Fruit fly (Drosophila melanogaster) whole organism, larva: ENCODE results near the gene Rfx.
"Not testable (repeated sequence)": the region's sequence is repeated elsewhere in the genome, so short reads cannot be mapped to it uniquely, and the experiment has no call there.

ENCODE experiments used
- noc ChIP-seq: fragments of 200-800 bp; sonication (Bioruptor generic); optimal IDR thresholded peaks from 3 replicates; lab custom pipeline; 2019; ENCODE audit warnings: missing biosample characterization, mild to moderate bottlenecking, missing genetic modification characterization, moderate library complexity

Rfx gene

DNA sequence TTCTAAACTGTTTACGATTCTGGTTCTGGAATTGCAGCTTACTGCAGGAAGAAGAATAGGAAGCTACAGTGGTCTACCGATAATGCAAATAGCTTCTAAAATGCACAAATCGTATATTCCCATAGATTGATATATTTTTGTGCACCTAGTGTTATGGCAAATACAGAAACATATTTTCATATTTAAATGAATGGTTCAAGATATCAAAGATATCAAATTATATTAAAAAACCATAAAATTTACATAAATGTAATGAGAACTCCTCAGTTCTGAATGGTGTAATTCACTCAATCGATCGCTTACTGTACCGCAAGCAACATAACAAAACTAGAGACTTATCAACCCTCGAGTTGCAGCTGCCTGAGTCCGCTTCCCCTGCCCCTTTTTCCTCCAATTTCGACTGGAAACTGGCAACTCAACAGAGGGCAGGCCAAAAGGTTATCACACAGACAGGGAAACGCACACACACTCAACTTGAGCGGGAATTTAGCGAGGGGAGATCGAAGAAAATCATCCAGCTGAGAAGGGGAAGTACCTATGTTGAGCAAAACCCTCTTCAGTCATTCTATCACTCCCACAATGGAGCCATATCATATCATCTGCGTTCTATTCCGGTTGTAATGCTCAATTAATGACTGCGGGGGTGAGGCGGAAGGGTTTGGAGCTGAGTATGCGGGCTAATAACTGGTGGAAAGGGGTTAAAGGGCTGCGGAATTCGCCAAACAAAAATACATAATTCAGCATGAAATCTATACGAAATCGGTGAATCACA is 23.8 kb downstream of the Rfx start:
- TF ChIP-seq noc, result no peak

DNA sequence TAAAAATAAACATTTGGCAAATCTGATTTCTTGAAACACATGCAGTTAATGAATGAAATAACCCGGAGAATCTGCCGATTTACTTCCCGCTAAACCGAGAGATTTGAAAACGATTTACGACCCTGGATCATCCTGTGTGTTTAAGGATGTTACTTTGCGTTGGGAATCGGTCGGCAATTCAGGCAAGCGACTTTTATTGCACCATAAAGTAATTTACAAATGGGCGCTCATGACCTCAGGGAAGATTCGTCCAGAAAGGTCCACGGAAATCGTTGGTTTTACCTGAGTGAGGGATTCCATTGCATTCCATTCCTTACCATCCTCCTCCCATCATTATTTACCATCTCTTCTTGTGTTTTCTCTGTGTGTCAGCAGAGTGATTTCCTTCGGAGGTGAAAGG is 25.0 kb downstream of the Rfx start:
- no peak for TF ChIP-seq noc

DNA sequence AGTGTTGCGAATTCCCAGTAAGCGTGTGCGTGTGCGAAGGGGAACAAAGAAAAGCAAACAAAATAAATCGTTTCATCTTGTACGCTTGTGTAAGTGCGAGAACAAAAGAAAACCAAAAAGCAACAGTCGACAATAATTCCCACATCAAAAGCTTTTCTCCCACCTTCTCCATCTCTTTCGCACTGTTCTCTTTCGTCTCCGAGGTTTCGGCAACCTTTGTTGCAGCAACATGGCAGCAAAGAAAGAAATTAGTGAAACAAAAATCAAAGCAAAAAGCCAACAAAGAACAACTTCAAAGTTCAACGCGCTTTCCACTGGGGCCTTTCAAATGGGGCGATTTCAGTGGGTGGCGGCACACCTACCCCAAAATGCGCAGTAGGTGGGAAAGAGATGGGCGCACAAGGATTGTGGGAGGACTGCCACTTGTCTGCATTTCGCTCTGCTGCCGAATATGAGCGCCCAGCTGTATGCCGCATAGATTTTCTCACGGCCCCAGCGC is 25.9 kb downstream of the Rfx start:
- no peak for TF ChIP-seq noc

DNA sequence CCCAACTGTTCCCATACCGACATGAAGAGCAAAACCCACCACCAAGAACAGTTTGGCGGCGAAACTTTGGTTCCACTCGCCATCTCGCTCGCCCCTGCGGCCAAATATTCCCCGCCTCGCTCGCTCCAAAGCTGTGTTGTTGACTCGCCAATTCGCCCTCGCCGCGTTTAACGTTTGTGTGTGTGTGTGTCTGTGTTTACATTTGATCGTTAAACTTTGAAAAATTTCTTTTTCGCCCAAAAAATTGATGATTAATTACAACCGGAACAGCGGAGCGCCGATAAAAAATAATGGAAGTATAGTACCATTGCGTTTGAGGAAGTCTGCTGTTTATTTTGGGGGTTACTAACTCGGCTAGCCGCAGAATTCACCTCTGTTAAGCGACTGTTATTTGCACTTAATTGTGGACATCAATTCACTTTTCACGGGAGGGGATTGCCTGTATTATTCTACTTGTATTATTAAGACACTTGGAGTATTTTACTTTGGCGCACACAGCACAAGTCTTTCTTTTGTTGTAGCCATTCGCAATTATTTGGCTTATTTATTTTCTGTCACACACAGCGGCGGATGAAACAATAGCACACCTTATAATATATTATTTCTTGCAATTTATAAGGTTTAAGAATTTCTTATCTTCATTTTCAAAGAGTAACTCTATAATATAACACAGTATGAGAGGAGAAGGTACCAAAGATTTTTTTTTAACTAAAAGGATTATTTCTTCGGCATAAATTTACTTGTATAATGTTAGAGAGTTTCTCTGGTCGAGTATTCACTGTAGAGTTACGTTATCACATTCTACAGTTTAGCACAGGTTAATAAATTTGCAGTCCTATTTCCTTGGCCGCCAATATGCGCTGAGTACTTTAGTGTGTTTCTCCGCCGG is 26.9 kb downstream of the Rfx start:
- TF ChIP-seq noc, result peak; percentile 84

DNA sequence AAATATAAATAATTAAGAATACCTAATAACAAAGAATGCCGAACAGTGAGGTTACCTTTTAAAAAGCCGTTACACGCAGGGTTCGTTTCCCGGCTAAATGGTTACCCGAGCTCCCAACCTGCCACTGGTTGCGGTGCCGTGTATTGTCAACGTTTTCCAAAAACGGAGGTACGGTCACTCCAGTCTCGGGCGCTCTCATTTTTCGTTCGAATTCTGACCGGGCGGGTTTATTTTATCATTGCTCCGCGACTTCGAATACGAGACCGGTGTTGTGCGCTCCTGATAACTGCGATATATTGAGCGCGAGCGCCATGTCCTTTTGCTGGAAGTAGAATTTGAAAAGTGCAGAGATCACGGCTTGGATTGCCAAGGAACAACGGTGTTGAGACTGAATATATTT is 27.9 kb downstream of the Rfx start, which contains the start of gene jumu:
Gene jumu (plus strand): TSS at position 196 of the 400 bp plus-strand sequence.
- no peak for TF ChIP-seq noc

DNA sequence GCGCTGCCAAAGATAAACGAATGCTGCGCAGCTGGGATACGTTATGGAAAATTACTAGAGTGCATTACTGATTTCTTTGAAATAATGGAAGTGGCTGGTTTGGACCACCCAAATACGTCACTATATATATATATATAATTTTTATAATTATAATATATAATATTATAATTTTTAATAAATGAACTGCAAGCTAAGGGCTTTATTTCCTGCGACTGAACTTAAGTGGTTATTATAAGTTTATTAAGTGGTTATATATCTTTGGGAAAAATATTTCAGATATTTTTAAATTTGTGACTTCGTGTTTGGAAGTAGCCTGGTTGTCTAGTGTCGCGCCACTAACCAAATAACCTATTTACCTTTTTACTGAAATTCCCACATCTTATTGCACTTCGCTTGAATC is 29.4 kb downstream of the Rfx start, which contains the start of gene CG31406:
Gene CG31406 (plus strand): TSS at position 301 of the 400 bp plus-strand sequence.
- not testable (repeated sequence) for TF ChIP-seq noc

DNA sequence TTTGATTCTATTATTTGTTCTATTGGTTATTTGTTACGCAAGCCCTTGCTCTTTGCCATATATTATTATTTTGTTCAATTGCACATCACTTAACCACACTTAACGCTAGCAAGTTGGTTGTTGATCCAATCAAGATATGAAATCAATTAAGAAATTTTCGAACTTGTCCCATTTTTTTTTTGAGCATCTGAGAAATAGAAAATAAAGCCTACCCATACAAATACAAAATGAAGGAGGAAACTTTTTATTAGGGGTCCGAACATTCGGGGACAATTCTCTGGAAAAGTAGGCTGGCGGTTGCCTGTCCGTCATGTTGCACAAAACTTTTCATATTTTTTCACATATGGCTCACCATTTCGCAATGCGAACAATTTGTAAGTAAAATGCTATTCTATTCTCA is 37.2 kb downstream of the Rfx start, which contains the start of gene CG18545:
Gene CG18545 (plus strand): TSS at position 301 of the 400 bp plus-strand sequence.
- not testable (repeated sequence) for TF ChIP-seq noc

DNA sequence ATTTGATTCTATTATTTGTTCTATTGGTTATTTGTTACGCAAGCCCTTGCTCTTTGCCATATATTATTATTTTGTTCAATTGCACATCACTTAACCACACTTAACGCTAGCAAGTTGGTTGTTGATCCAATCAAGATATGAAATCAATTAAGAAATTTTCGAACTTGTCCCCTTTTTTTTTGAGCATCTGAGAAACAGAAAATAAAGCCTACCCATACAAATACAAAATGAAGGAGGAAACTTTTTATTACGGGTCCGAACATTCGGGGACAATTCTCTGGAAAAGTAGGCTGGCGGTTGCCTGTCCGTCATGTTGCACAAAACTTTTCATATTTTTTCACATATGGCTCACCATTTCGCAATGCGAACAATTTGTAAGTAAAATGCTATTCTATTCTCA is 39.8 kb downstream of the Rfx start, which contains the start of gene CG12592:
Gene CG12592 (plus strand): TSS at position 301 of the 400 bp plus-strand sequence.
- TF ChIP-seq noc, result not testable (repeated sequence)

DNA sequence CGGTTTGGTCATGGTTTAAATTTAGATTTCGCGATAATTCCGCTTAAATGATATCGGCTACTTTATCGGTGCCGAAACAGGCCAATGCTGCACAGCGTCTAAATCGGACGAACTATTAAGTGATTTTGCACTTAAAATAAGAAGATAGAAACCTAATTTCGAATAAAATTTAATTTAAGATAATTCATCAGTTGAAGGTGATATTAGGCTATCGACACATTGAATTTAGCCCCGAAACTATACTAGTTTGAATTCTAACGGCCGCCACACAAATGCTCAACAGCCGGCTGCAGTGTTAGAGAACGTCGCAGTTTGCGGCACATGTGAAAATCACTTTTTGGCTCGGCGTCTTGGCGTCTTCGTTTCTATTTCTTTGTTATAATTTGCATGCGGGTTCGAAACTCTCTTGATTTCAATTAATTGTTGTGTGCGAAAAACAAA is 45.0 kb downstream of the Rfx start, which contains the start of gene sle:
Gene sle (plus strand): TSS at position 293 of the 441 bp plus-strand sequence.
- TF ChIP-seq noc, result no peak

DNA sequence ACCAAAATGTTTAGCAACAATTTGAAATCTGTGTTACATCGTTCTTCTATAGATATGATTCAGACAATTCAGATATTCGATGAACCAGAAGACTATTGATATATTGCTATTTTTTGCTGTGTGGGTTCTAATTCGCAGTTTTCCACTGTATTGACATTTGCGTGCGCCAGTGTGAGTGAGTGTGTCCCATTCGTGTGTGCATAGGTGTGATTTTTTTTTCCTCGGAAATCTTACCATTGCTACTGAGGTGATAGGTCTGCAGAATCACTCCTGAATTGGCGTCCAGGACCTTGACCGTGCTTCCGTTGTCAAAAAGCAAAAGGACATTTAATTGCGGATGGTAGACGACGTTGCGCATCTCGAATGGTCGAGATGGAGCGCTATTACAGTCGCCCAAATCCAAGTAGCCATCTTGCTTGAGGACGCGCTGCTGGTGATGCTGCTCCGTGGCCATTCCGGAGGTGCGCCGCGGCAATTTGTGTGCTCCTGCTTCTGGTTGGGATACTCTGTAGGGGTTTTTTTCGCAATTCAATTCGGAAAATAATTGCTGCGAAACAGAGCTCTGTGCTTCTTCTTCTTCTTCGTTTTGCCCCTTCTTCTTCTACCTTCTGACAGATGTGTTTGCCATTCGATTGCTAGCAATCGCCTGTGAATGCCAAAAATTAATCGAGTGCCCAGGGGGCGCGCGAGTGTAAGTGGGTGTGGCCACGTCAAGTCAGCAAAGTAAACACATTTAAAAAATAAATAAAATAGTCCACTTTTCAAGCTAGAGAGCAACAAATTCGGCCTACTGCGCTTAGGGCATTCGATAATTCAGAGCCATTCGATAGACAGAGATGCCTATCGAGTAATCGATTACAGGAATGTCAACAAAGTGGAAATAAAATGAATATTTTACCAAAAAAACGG is 46.9 kb downstream of the Rfx start, which contains the start of the genes Bruce and CG12818:
Gene Bruce (minus strand): TSS at position 620 of the 909 bp plus-strand sequence.
Gene CG12818 (plus strand): TSS at position 848 of the 909 bp plus-strand sequence.
- no peak for TF ChIP-seq noc
